Worm (Caenorhabditis elegans) whole organism, young adult: ENCODE data around the gene R13A1.5.

Experiments
- B0019.2 ChIP-seq: fragments of 200-800 bp; sonication (Bioruptor generic); conservative IDR thresholded peaks from 2 replicates; pipeline ENCODE4 v1.3.6; 2022; ENCODE audit warnings: missing genetic modification reagents, missing genetic modification characterization, missing compliant biosample characterization
- B0035.1 ChIP-seq: sonication (generic microtip); optimal IDR thresholded peaks from 2 replicates; lab custom pipeline; 2016; ENCODE audit warnings: missing genetic modification characterization, mild to moderate bottlenecking, missing compliant biosample characterization, missing genotype, missing genetic modification reagents
- D2030.7 ChIP-seq: fragments of 200-800 bp; sonication (Bioruptor generic); IDR thresholded peaks from 2 replicates; pipeline ENCODE4 v1.3.6; 2022; ENCODE audit warnings: missing genetic modification reagents, missing genetic modification characterization, missing compliant biosample characterization
- F23B12.7 ChIP-seq: sonication (generic microtip); optimal IDR thresholded peaks from 2 replicates; lab custom pipeline; 2017; ENCODE audit warnings: missing genetic modification characterization, mild to moderate bottlenecking, missing compliant biosample characterization, antibody characterized with exemption, moderate library complexity; ENCODE audit not compliant: insufficient read depth
- F39B2.1 ChIP-seq: fragments of 200-800 bp; sonication (Bioruptor generic); IDR thresholded peaks from 2 replicates; pipeline ENCODE4 v1.3.6; 2022; ENCODE audit warnings: missing genetic modification reagents, missing genetic modification characterization, missing compliant biosample characterization
- F49E8.2 ChIP-seq: sonication (generic microtip); optimal IDR thresholded peaks from 3 replicates; lab custom pipeline; 2017; ENCODE audit warnings: missing genetic modification characterization, mild to moderate bottlenecking, missing compliant biosample characterization, antibody characterized with exemption, moderate library complexity; ENCODE audit not compliant: insufficient read depth
- K12H6.12 ChIP-seq: fragments of 200-800 bp; sonication (Bioruptor generic); optimal IDR thresholded peaks from 2 replicates; lab custom pipeline; 2018; ENCODE audit warnings: mild to moderate bottlenecking, missing genetic modification characterization, missing compliant biosample characterization
- T26A5.8 ChIP-seq: sonication (generic microtip); optimal IDR thresholded peaks from 2 replicates; lab custom pipeline; 2016; ENCODE audit warnings: missing genetic modification characterization, missing compliant biosample characterization
- Y53G8AR.9 ChIP-seq: fragments of 200-800 bp; sonication (Bioruptor generic); conservative IDR thresholded peaks from 2 replicates; pipeline ENCODE4 v1.3.6; 2022; ENCODE audit warnings: missing genetic modification reagents, missing genetic modification characterization, missing compliant biosample characterization
- Y56A3A.18 ChIP-seq: fragments of 200-800 bp; sonication (Bioruptor generic); IDR thresholded peaks from 2 replicates; pipeline ENCODE4 v1.3.6; 2022; ENCODE audit warnings: missing genetic modification reagents, missing genetic modification characterization, missing compliant biosample characterization
- Y95B8A.8 ChIP-seq: fragments of 200-800 bp; sonication (Bioruptor generic); IDR thresholded peaks from 2 replicates; pipeline ENCODE4 v1.3.6; 2022; ENCODE audit warnings: missing genetic modification reagents, missing genetic modification characterization, missing compliant biosample characterization
- akir-1 ChIP-seq: fragments of 200-800 bp; sonication (Bioruptor generic); optimal IDR thresholded peaks from 2 replicates; lab custom pipeline; 2018; ENCODE audit warnings: mild to moderate bottlenecking, missing genetic modification characterization, moderate library complexity, missing compliant biosample characterization
- aptf-2 ChIP-seq: fragments of 200-800 bp; sonication (Bioruptor generic); conservative IDR thresholded peaks from 2 replicates; pipeline ENCODE4 v1.3.6; 2022; ENCODE audit warnings: missing genetic modification reagents, missing genetic modification characterization, missing compliant biosample characterization
- athp-1 ChIP-seq: sonication (generic microtip); optimal IDR thresholded peaks from 2 replicates; lab custom pipeline; 2017; ENCODE audit warnings: mild to moderate bottlenecking, missing genetic modification characterization, missing compliant biosample characterization
- bed-2 ChIP-seq: fragments of 200-800 bp; sonication (Bioruptor generic); IDR thresholded peaks from 2 replicates; pipeline ENCODE4 v1.3.6; 2022; ENCODE audit warnings: missing genetic modification reagents, missing genetic modification characterization, missing compliant biosample characterization
- cebp-1 ChIP-seq, 2 experiments: fragments of 200-800 bp in 1 of 2; sonication (Bioruptor generic) in 1 of 2; sonication (generic microtip) in 1 of 2; IDR thresholded peaks in 1 of 2; optimal IDR thresholded peaks in 1 of 2; 2 replicates each; pipeline versions ENCODE4 v1.3.6 to Lab custom; 2017 to 2022; ENCODE audit warnings: missing compliant biosample characterization in 2 of 2, missing genetic modification characterization in 2 of 2, mild to moderate bottlenecking in 1 of 2, missing genetic modification reagents in 1 of 2, moderate library complexity in 1 of 2
- ceh-79 ChIP-seq: sonication (generic microtip); optimal IDR thresholded peaks from 2 replicates; lab custom pipeline; 2017; ENCODE audit warnings: mild to moderate bottlenecking, missing genetic modification characterization, missing compliant biosample characterization
- chd-7 ChIP-seq: sonication (generic microtip); optimal IDR thresholded peaks from 2 replicates; lab custom pipeline; 2016; ENCODE audit warnings: mild to moderate bottlenecking, missing genetic modification characterization, moderate library complexity, missing compliant biosample characterization
- dpff-1 ChIP-seq: sonication (generic microtip); optimal IDR thresholded peaks from 2 replicates; lab custom pipeline; 2017; ENCODE audit warnings: mild to moderate bottlenecking, missing genetic modification characterization, missing compliant biosample characterization
- egrh-3 ChIP-seq: fragments of 200-800 bp; sonication (Bioruptor generic); IDR thresholded peaks from 2 replicates; pipeline ENCODE4 v1.3.6; 2022; ENCODE audit warnings: missing genetic modification reagents, missing genetic modification characterization, missing compliant biosample characterization
- ets-4 ChIP-seq: fragments of 200-800 bp; sonication (Bioruptor generic); optimal IDR thresholded peaks from 2 replicates; lab custom pipeline; 2018; ENCODE audit warnings: mild to moderate bottlenecking, missing genetic modification characterization, missing compliant biosample characterization
- him-1 ChIP-seq: sonication (generic microtip); optimal IDR thresholded peaks from 2 replicates; lab custom pipeline; 2016; ENCODE audit warnings: missing genotype, missing genetic modification reagents, missing genetic modification characterization, missing compliant biosample characterization
- hrde-1 ChIP-seq: sonication (generic microtip); optimal IDR thresholded peaks from 2 replicates; lab custom pipeline; 2016; ENCODE audit warnings: missing genetic modification characterization, mild to moderate bottlenecking, missing compliant biosample characterization, moderate library complexity, missing genotype, missing genetic modification reagents, borderline replicate concordance
- hsf-1 ChIP-seq: fragments of 200-800 bp; sonication (Bioruptor generic); IDR thresholded peaks from 2 replicates; pipeline ENCODE4 v1.3.6; 2022; ENCODE audit warnings: missing genetic modification reagents, missing genetic modification characterization, missing compliant biosample characterization
- lag-1 ChIP-seq: fragments of 200-800 bp; sonication (Bioruptor generic); IDR thresholded peaks from 2 replicates; pipeline ENCODE4 v1.3.6; 2022; ENCODE audit warnings: missing genetic modification reagents, missing genetic modification characterization, missing compliant biosample characterization
- lin-26 ChIP-seq: fragments of 200-800 bp; sonication (Bioruptor generic); IDR thresholded peaks from 2 replicates; pipeline ENCODE4 v1.3.6; 2022; ENCODE audit warnings: missing genetic modification reagents, missing genetic modification characterization, missing compliant biosample characterization
- lin-54 ChIP-seq: fragments of 200-800 bp; sonication (Bioruptor generic); optimal IDR thresholded peaks from 2 replicates; lab custom pipeline; 2018; ENCODE audit warnings: mild to moderate bottlenecking, missing genetic modification characterization, missing compliant biosample characterization
- lsy-27 ChIP-seq: sonication (generic microtip); optimal IDR thresholded peaks from 2 replicates; lab custom pipeline; 2017; ENCODE audit warnings: missing genetic modification characterization, mild to moderate bottlenecking, missing compliant biosample characterization, antibody characterized with exemption, missing genotype, borderline replicate concordance; ENCODE audit not compliant: insufficient read depth
- madf-3 ChIP-seq: fragments of 200-800 bp; sonication (Bioruptor generic); IDR thresholded peaks from 2 replicates; pipeline ENCODE4 v1.3.6; 2022; ENCODE audit warnings: missing genetic modification reagents, missing genetic modification characterization, missing compliant biosample characterization
- madf-8 ChIP-seq: fragments of 200-800 bp; sonication (Bioruptor generic); conservative IDR thresholded peaks from 2 replicates; pipeline ENCODE4 v1.3.6; 2022; ENCODE audit warnings: missing genetic modification reagents, missing genetic modification characterization, missing compliant biosample characterization
- mel-28 ChIP-seq: sonication (generic microtip); optimal IDR thresholded peaks from 2 replicates; lab custom pipeline; 2016; ENCODE audit warnings: borderline replicate concordance, mild to moderate bottlenecking, missing genetic modification characterization, missing compliant biosample characterization
- mxl-1 ChIP-seq: sonication (generic microtip); optimal IDR thresholded peaks from 2 replicates; lab custom pipeline; 2016; ENCODE audit warnings: missing genetic modification characterization, missing compliant biosample characterization
- nfya-1 ChIP-seq: sonication (generic microtip); optimal IDR thresholded peaks from 2 replicates; lab custom pipeline; 2017; ENCODE audit warnings: antibody characterized with exemption, missing compliant biosample characterization, missing genetic modification characterization, borderline replicate concordance; ENCODE audit not compliant: insufficient read depth
- nfya-2 ChIP-seq: fragments of 200-800 bp; sonication (Bioruptor generic); IDR thresholded peaks from 2 replicates; pipeline ENCODE4 v1.3.6; 2022; ENCODE audit warnings: missing genetic modification reagents, missing genetic modification characterization, missing compliant biosample characterization
- nfyb-1 ChIP-seq: fragments of 200-800 bp; sonication (Bioruptor generic); IDR thresholded peaks from 2 replicates; pipeline ENCODE4 v1.3.6; 2022; ENCODE audit warnings: missing genetic modification reagents, missing genetic modification characterization, missing compliant biosample characterization
- nhr-90 ChIP-seq: sonication (generic microtip); optimal IDR thresholded peaks from 2 replicates; lab custom pipeline; 2016; ENCODE audit warnings: missing genotype, mild to moderate bottlenecking, missing genetic modification characterization, missing compliant biosample characterization
- rec-8 ChIP-seq, 2 experiments: sonication (generic microtip); optimal IDR thresholded peaks; 2 replicates each; lab custom pipeline; 2016; ENCODE audit warnings: mild to moderate bottlenecking in 2 of 2, missing genetic modification characterization in 2 of 2, missing genetic modification reagents in 2 of 2, missing genotype in 2 of 2, missing biosample characterization in 1 of 2, missing compliant biosample characterization in 1 of 2, moderate library complexity in 1 of 2
- repo-1 ChIP-seq: sonication (generic microtip); optimal IDR thresholded peaks from 2 replicates; lab custom pipeline; 2017; ENCODE audit warnings: mild to moderate bottlenecking, missing genetic modification characterization, missing compliant biosample characterization
- sea-2 ChIP-seq: fragments of 200-800 bp; sonication (Bioruptor generic); IDR thresholded peaks from 2 replicates; pipeline ENCODE4 v1.3.6; 2022; ENCODE audit warnings: missing genetic modification characterization, missing compliant biosample characterization
- snpc-3.4 ChIP-seq: sonication (generic microtip); optimal IDR thresholded peaks from 2 replicates; lab custom pipeline; 2017; ENCODE audit warnings: missing genetic modification characterization, mild to moderate bottlenecking, missing compliant biosample characterization, antibody characterized with exemption, moderate library complexity, missing genotype, missing genetic modification reagents
- somi-1 ChIP-seq: fragments of 200-800 bp; sonication (Bioruptor generic); optimal IDR thresholded peaks from 2 replicates; lab custom pipeline; 2018; ENCODE audit warnings: mild to moderate bottlenecking, missing genetic modification characterization, missing compliant biosample characterization
- tbp1 ChIP-seq: fragments of 200-800 bp; sonication (Bioruptor generic); optimal IDR thresholded peaks from 2 replicates; lab custom pipeline; 2018; ENCODE audit warnings: mild to moderate bottlenecking, missing genetic modification characterization, missing compliant biosample characterization
- tbx-9 ChIP-seq: sonication (generic microtip); optimal IDR thresholded peaks from 2 replicates; lab custom pipeline; 2016; ENCODE audit warnings: borderline replicate concordance, missing genetic modification characterization, inconsistent platforms, missing compliant biosample characterization
- unc-62 ChIP-seq: fragments of 150-350 bp; optimal IDR thresholded peaks from 2 replicates; lab custom pipeline; 2014; ENCODE audit warnings: missing biosample characterization, missing genetic modification reagents, missing genetic modification characterization
- xnd-1 ChIP-seq: sonication (generic microtip); optimal IDR thresholded peaks from 2 replicates; lab custom pipeline; 2016; ENCODE audit warnings: missing genotype, missing genetic modification reagents, missing genetic modification characterization, missing compliant biosample characterization
- ztf-25 ChIP-seq: fragments of 200-800 bp; sonication (Bioruptor generic); IDR thresholded peaks from 2 replicates; pipeline ENCODE4 v1.3.6; 2022; ENCODE audit warnings: missing genetic modification reagents, missing genetic modification characterization, missing compliant biosample characterization
- ztf-28 ChIP-seq: fragments of 200-800 bp; sonication (Bioruptor generic); IDR thresholded peaks from 2 replicates; pipeline ENCODE4 v1.3.6; 2022; ENCODE audit warnings: missing genetic modification reagents, missing genetic modification characterization, missing compliant biosample characterization

R13A1.5 gene

ce11 chrIV:7235382-7235917 is 43.8 kb upstream of the R13A1.5 start (continued):
- no peak for TF ChIP-seq nfyb-1
- no peak for TF ChIP-seq egrh-3
- TF ChIP-seq him-1 (tag; lab: Kevin White, UChicago): no peak
- no peak for TF ChIP-seq ets-4
- no peak for TF ChIP-seq ztf-25 (GFP tag; lab: Robert Waterston, UW)
- TF ChIP-seq sea-2 (GFP tag; lab: Robert Waterston, UW): no peak
- no peak for TF ChIP-seq D2030.7 (GFP tag; lab: Robert Waterston, UW)
- TF ChIP-seq akir-1: no peak
- TF ChIP-seq lsy-27 (tag; lab: Kevin White, UChicago): no peak
- peak; percentile 6 for TF ChIP-seq somi-1 (GFP tag; lab: Kevin White, UChicago)
- no peak for TF ChIP-seq hrde-1 (tag; lab: Kevin White, UChicago)
- TF ChIP-seq Y56A3A.18: no peak
- TF ChIP-seq madf-8: no peak
- no peak for TF ChIP-seq bed-2
- no peak for TF ChIP-seq ceh-79 (tag; lab: Kevin White, UChicago)
- TF ChIP-seq B0019.2: no peak
- no peak for TF ChIP-seq nfya-2 (GFP tag; lab: Robert Waterston, UW)
- no peak for TF ChIP-seq nhr-90
- TF ChIP-seq F23B12.7: no peak
- TF ChIP-seq tbp1 (GFP tag; lab: Kevin White, UChicago): no peak
- TF ChIP-seq B0035.1: no peak
- TF ChIP-seq nfya-1: no peak
- TF ChIP-seq F49E8.2 (tag; lab: Kevin White, UChicago): no peak
- TF ChIP-seq hsf-1: no peak
- no peak for TF ChIP-seq mxl-1
- TF ChIP-seq xnd-1 (tag; lab: Kevin White, UChicago): no peak
- TF ChIP-seq lin-26 (GFP tag; lab: Robert Waterston, UW): no peak
- no peak for TF ChIP-seq tbx-9 (tag; lab: Kevin White, UChicago)
- TF ChIP-seq dpff-1 (tag; lab: Kevin White, UChicago): no peak
- no peak for TF ChIP-seq unc-62 (GFP tag; lab: Kevin White, UChicago)
- TF ChIP-seq ztf-28 (GFP tag; lab: Robert Waterston, UW): no peak
- no peak for TF ChIP-seq lag-1 (GFP tag; lab: Robert Waterston, UW)
- TF ChIP-seq Y53G8AR.9: no peak
- TF ChIP-seq repo-1: peak; percentile 9
- peak; percentile 25 for TF ChIP-seq K12H6.12
- TF ChIP-seq rec-8 (tag; optimal IDR thresholded peaks at IDR 0.05; lab: Kevin White, UChicago): peak in 1 of 2 experiments; percentile 8
- no peak for TF ChIP-seq athp-1
- no peak for TF ChIP-seq T26A5.8 (tag; lab: Kevin White, UChicago)
- TF ChIP-seq snpc-3.4 (tag; lab: Kevin White, UChicago): no peak
- no peak for TF ChIP-seq chd-7 (tag; lab: Kevin White, UChicago)
- TF ChIP-seq Y95B8A.8 (GFP tag; lab: Robert Waterston, UW): no peak
- TF ChIP-seq cebp-1 (GFP tag; IDR thresholded peaks at IDR 0.05; lab: Robert Waterston, UW): no peak
- TF ChIP-seq cebp-1 (tag; optimal IDR thresholded peaks at IDR 0.05; lab: Kevin White, UChicago): peak; percentile 57
- no peak for TF ChIP-seq madf-3
- no peak for TF ChIP-seq F39B2.1 (GFP tag; lab: Robert Waterston, UW)
- TF ChIP-seq lin-54: peak; percentile 31
- no peak for TF ChIP-seq aptf-2 (GFP tag; lab: Robert Waterston, UW)
- TF ChIP-seq mel-28 (tag; lab: Kevin White, UChicago): no peak
